Fruit fly (Drosophila melanogaster) whole organism, embryonic: ENCODE measurements around the gene cue.
A peak's percentile ranks its signal among the peaks of the same experiment; 100 is the strongest.

Experiments used
- Atf-2 ChIP-seq: fragments of 200-800 bp; sonication (Bioruptor generic); optimal IDR thresholded peaks from 2 replicates; lab custom pipeline; 2016; ENCODE audit warnings: missing biosample characterization, missing genetic modification characterization
- Blimp-1 ChIP-seq: fragments of 200-800 bp; sonication (Bioruptor generic); optimal IDR thresholded peaks from 3 replicates; lab custom pipeline; 2018; ENCODE audit warnings: missing biosample characterization, missing genetic modification characterization, mild to moderate bottlenecking, moderate library complexity, missing genetic modification reagents
- CG10147 ChIP-seq: fragments of 200-800 bp; sonication (Bioruptor generic); optimal IDR thresholded peaks from 2 replicates; lab custom pipeline; 2019; ENCODE audit warnings: missing biosample characterization, mild to moderate bottlenecking, missing genetic modification characterization, moderate library complexity
- CG10274 ChIP-seq: fragments of 200-800 bp; sonication (Bioruptor generic); optimal IDR thresholded peaks from 3 replicates; lab custom pipeline; 2017; ENCODE audit warnings: missing biosample characterization, mild to moderate bottlenecking, missing genetic modification characterization
- CG10959 ChIP-seq: fragments of 200-800 bp; sonication (Bioruptor generic); IDR thresholded peaks from 2 replicates; pipeline ENCODE4 v1.3.6; 2022; ENCODE audit warnings: missing biosample characterization, missing genetic modification characterization
- CG11085 ChIP-seq: fragments of 200-800 bp; sonication (Bioruptor generic); IDR thresholded peaks from 2 replicates; pipeline ENCODE4 v1.3.6; 2022; ENCODE audit warnings: missing biosample characterization, missing genetic modification characterization
- CG12219 ChIP-seq: fragments of 200-800 bp; sonication (Bioruptor generic); optimal IDR thresholded peaks from 3 replicates; lab custom pipeline; 2018; ENCODE audit warnings: missing biosample characterization, mild to moderate bottlenecking, missing genetic modification characterization
- CG12769 ChIP-seq: fragments of 200-800 bp; sonication (Bioruptor generic); optimal IDR thresholded peaks from 2 replicates; lab custom pipeline; 2019; ENCODE audit warnings: missing biosample characterization, mild to moderate bottlenecking, missing genetic modification characterization, moderate library complexity
- CG13296 ChIP-seq: fragments of 200-800 bp; sonication (Bioruptor generic); optimal IDR thresholded peaks from 3 replicates; lab custom pipeline; 2018; ENCODE audit warnings: missing biosample characterization, mild to moderate bottlenecking, missing genetic modification characterization
- CG17568 ChIP-seq: fragments of 200-800 bp; sonication (Bioruptor generic); optimal IDR thresholded peaks from 2 replicates; lab custom pipeline; 2018; ENCODE audit warnings: missing biosample characterization, mild to moderate bottlenecking, missing genetic modification characterization, moderate library complexity
- CG18599 ChIP-seq: fragments of 200-800 bp; sonication (Bioruptor generic); optimal IDR thresholded peaks from 3 replicates; lab custom pipeline; 2017; ENCODE audit warnings: missing biosample characterization, missing genetic modification characterization, mild to moderate bottlenecking, moderate library complexity, missing genetic modification reagents
- CG18764 ChIP-seq: fragments of 200-800 bp; sonication (Bioruptor generic); optimal IDR thresholded peaks from 3 replicates; lab custom pipeline; 2016; ENCODE audit warnings: missing biosample characterization, missing genetic modification characterization
- CG2678 ChIP-seq: fragments of 200-800 bp; sonication (Bioruptor generic); optimal IDR thresholded peaks from 3 replicates; lab custom pipeline; 2019; ENCODE audit warnings: missing biosample characterization, mild to moderate bottlenecking, missing genetic modification characterization, moderate library complexity
- CG32772 ChIP-seq: fragments of 200-800 bp; sonication (Bioruptor generic); IDR thresholded peaks from 2 replicates; pipeline ENCODE4 v1.3.6; 2022; ENCODE audit warnings: missing biosample characterization, missing genetic modification characterization
- CG7372 ChIP-seq: fragments of 200-800 bp; sonication (Bioruptor generic); IDR thresholded peaks from 2 replicates; pipeline ENCODE4 v1.3.6; 2022; ENCODE audit warnings: missing biosample characterization, missing genetic modification characterization
- CG7745 ChIP-seq: fragments of 200-800 bp; sonication (Bioruptor generic); optimal IDR thresholded peaks from 2 replicates; lab custom pipeline; 2018; ENCODE audit warnings: missing biosample characterization, mild to moderate bottlenecking, missing genetic modification characterization, moderate library complexity
- CG7987 ChIP-seq: fragments of 200-800 bp; sonication (Bioruptor generic); optimal IDR thresholded peaks from 2 replicates; lab custom pipeline; 2018; ENCODE audit warnings: missing biosample characterization, mild to moderate bottlenecking, missing genetic modification characterization, moderate library complexity
- CG8765 ChIP-seq: fragments of 200-800 bp; sonication (Bioruptor generic); IDR thresholded peaks from 2 replicates; pipeline ENCODE4 v1.3.6; 2022; ENCODE audit warnings: missing biosample characterization, missing genetic modification characterization
- CG8924 ChIP-seq: fragments of 200-800 bp; optimal IDR thresholded peaks from 3 replicates; lab custom pipeline; 2019; ENCODE audit warnings: missing biosample characterization, mild to moderate bottlenecking, missing genetic modification characterization, moderate library complexity
- CG8944 ChIP-seq: fragments of 200-800 bp; sonication (Bioruptor generic); optimal IDR thresholded peaks from 3 replicates; lab custom pipeline; 2016; ENCODE audit warnings: missing biosample characterization, missing genetic modification characterization
- CG9215 ChIP-seq: fragments of 200-800 bp; sonication (Bioruptor generic); IDR thresholded peaks from 2 replicates; pipeline ENCODE4 v1.3.6; 2022; ENCODE audit warnings: missing biosample characterization, missing genetic modification characterization
- Dfd ChIP-seq, 2 experiments: fragments of >200 bp; optimal IDR thresholded peaks; 2 replicates each; lab custom pipeline; 2017; ENCODE audit warnings: missing biosample characterization in 2 of 2, missing genetic modification characterization in 2 of 2
- HLHmδ ChIP-seq: fragments of 200-800 bp; sonication (Bioruptor generic); optimal IDR thresholded peaks from 2 replicates; lab custom pipeline; 2018; ENCODE audit warnings: missing biosample characterization, mild to moderate bottlenecking, missing genetic modification characterization, moderate library complexity
- HmgZ ChIP-seq: fragments of 200-800 bp; sonication (Bioruptor generic); optimal IDR thresholded peaks from 2 replicates; lab custom pipeline; 2018; ENCODE audit warnings: missing biosample characterization, mild to moderate bottlenecking, missing genetic modification characterization
- Med ChIP-seq: fragments of 200-800 bp; sonication (Bioruptor generic); peaks from one replicate; lab custom pipeline; 2016; ENCODE audit warnings: missing biosample characterization, missing genetic modification characterization, mild to moderate bottlenecking, inconsistent platforms, moderate library complexity
- Rx ChIP-seq: fragments of 200-800 bp; sonication (Bioruptor generic); IDR thresholded peaks from 2 replicates; pipeline ENCODE4 v1.3.6; 2022; ENCODE audit warnings: missing biosample characterization, missing genetic modification characterization
- Sin3A ChIP-seq: fragments of >200 bp; optimal IDR thresholded peaks from 2 replicates; lab custom pipeline; 2018
- Xbp1 ChIP-seq: fragments of 200-800 bp; sonication (Bioruptor generic); optimal IDR thresholded peaks from 3 replicates; lab custom pipeline; 2016; ENCODE audit warnings: missing biosample characterization, mild to moderate bottlenecking, missing genetic modification characterization
- YL-1 ChIP-seq: fragments of 200-800 bp; sonication (Bioruptor generic); optimal IDR thresholded peaks from 3 replicates; lab custom pipeline; 2017; ENCODE audit warnings: missing biosample characterization, mild to moderate bottlenecking, missing genetic modification characterization
- amos ChIP-seq: fragments of 200-800 bp; sonication (Bioruptor generic); IDR thresholded peaks from 2 replicates; pipeline ENCODE4 v1.3.6; 2022; ENCODE audit warnings: missing biosample characterization, missing genetic modification characterization; ENCODE audit not compliant: partially characterized antibody
- ash1 ChIP-seq: fragments of 200-800 bp; sonication (Bioruptor generic); optimal IDR thresholded peaks from 2 replicates; lab custom pipeline; 2018; ENCODE audit warnings: missing biosample characterization, mild to moderate bottlenecking, missing genetic modification characterization
- bcd ChIP-seq: fragments of 200-800 bp; sonication (Bioruptor generic); optimal IDR thresholded peaks from 2 replicates; lab custom pipeline; 2017; ENCODE audit warnings: missing biosample characterization, mild to moderate bottlenecking, missing genetic modification characterization
- cad ChIP-seq: fragments of >200 bp; optimal IDR thresholded peaks from 2 replicates; lab custom pipeline; 2017; ENCODE audit warnings: missing biosample characterization, missing genetic modification characterization
- chinmo ChIP-seq: fragments of 200-800 bp; sonication (Bioruptor generic); IDR thresholded peaks from 4 replicates; pipeline ENCODE4 v1.3.6; 2022; ENCODE audit warnings: missing biosample characterization, missing genetic modification characterization; ENCODE audit not compliant: partially characterized antibody
- corto ChIP-seq: fragments of 200-800 bp; sonication (Bioruptor generic); optimal IDR thresholded peaks from 2 replicates; lab custom pipeline; 2016; ENCODE audit warnings: missing biosample characterization, mild to moderate bottlenecking, missing genetic modification characterization, moderate library complexity
- crol ChIP-seq: fragments of 200-800 bp; sonication (Bioruptor generic); IDR thresholded peaks from 2 replicates; pipeline ENCODE4 v1.3.6; 2022; ENCODE audit warnings: missing biosample characterization, missing genetic modification characterization
- dati ChIP-seq: fragments of 200-800 bp; sonication (Bioruptor generic); IDR thresholded peaks from 2 replicates; pipeline ENCODE4 v1.3.6; 2022; ENCODE audit warnings: missing biosample characterization, missing genetic modification characterization
- dimm ChIP-seq: fragments of 200-800 bp; sonication (Bioruptor generic); IDR thresholded peaks from 2 replicates; pipeline ENCODE4 v1.3.6; 2022; ENCODE audit warnings: missing biosample characterization, missing genetic modification characterization
- disco-r ChIP-seq: fragments of 200-800 bp; sonication (Bioruptor generic); optimal IDR thresholded peaks from 2 replicates; lab custom pipeline; 2016; ENCODE audit warnings: missing biosample characterization, missing genetic modification characterization
- esg ChIP-seq: fragments of 200-800 bp; sonication (Bioruptor generic); conservative IDR thresholded peaks from 2 replicates; pipeline ENCODE4 v1.3.6; 2022; ENCODE audit warnings: missing biosample characterization, missing genetic modification characterization
- eyg ChIP-seq: fragments of 200-800 bp; sonication (Bioruptor generic); optimal IDR thresholded peaks from 3 replicates; lab custom pipeline; 2016; ENCODE audit warnings: missing biosample characterization, missing genetic modification characterization
- fru ChIP-seq: fragments of >200 bp; optimal IDR thresholded peaks from 2 replicates; lab custom pipeline; 2017
- gcm2 ChIP-seq: fragments of 200-800 bp; sonication (Bioruptor generic); optimal IDR thresholded peaks from 2 replicates; lab custom pipeline; 2016; ENCODE audit warnings: missing biosample characterization, missing genetic modification characterization
- gsb-n ChIP-seq: fragments of 200-800 bp; sonication (Bioruptor generic); optimal IDR thresholded peaks from 3 replicates; lab custom pipeline; 2018; ENCODE audit warnings: missing biosample characterization, mild to moderate bottlenecking, missing genetic modification characterization
- inv ChIP-seq: fragments of 200-800 bp; sonication (Bioruptor generic); IDR thresholded peaks from 2 replicates; pipeline ENCODE4 v1.3.6; 2022; ENCODE audit warnings: missing biosample characterization, missing genetic modification characterization; ENCODE audit not compliant: partially characterized antibody
- lmd ChIP-seq: fragments of 200-800 bp; sonication (Bioruptor generic); IDR thresholded peaks from 2 replicates; pipeline ENCODE4 v1.3.6; 2022; ENCODE audit warnings: missing biosample characterization, missing genetic modification characterization
- tgo ChIP-seq: fragments of 200-800 bp; sonication (Bioruptor generic); IDR thresholded peaks from 3 replicates; pipeline ENCODE4 v1.3.6; 2022; ENCODE audit warnings: missing biosample characterization, missing genetic modification characterization
- tin ChIP-seq: fragments of 200-800 bp; sonication (Bioruptor generic); optimal IDR thresholded peaks from 3 replicates; lab custom pipeline; 2016; ENCODE audit warnings: missing biosample characterization, missing genetic modification characterization
- tll ChIP-seq, 2 experiments: fragments of 200-800 bp in 1 of 2; fragments of >200 bp in 1 of 2; sonication (Bioruptor generic) in 1 of 2; optimal IDR thresholded peaks; 2 replicates each; lab custom pipeline; 2017 to 2019; ENCODE audit warnings: missing biosample characterization in 2 of 2, missing genetic modification characterization in 2 of 2, mild to moderate bottlenecking in 1 of 2, moderate library complexity in 1 of 2
- ttk ChIP-seq: fragments of 200-800 bp; sonication (Bioruptor generic); IDR thresholded peaks from 2 replicates; pipeline ENCODE4 v2.1.2; 2022; ENCODE audit warnings: missing biosample characterization, missing genetic modification characterization

cue gene

DNA sequence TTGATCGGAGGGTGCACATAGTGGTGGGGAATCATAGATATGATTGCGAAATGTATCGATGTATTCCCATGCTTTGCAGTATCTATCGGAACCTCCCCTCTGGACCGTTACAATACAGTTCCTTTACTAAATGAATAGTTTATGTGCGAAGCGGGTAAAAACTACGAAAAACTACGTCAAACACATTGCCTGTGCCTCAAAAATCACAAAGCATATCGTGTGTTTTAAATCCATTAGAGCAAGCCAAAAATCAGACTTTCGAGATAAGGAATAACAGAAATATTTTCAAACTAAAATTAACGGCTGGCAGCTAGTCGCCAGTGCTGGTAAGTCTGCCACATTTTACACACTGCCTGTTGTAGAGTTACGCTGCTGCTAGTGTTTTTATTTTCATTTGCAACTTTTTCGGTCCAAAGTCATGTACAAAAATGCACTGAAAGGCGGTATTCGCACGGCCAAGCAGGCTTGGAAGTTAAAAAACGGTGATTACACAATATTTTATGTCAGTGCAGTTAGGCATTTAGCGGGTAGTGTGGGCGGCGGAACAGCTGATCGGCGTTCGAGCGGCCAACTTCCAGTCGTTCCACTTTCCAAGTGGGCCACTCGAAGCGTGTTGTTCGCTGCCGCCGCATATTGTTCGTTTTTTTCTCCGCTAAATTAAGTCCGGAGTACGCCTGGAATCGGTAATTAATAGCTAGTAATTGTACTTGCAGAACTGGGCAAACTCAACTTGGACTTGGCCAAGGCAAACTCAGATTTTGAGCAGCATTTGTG, 390 bp upstream of the cue start (continued):
- TF ChIP-seq CG9215 (GFP tag; lab: Robert Waterston, UW) (peak; percentile 25; the same call in 1 of the 2 replicates), gsb-n (no peak), Atf-2 (GFP tag; lab: Kevin White, UChicago) (peak; percentile 56), Med (GFP tag; lab: Kevin White, UChicago) (peak; percentile 96), amos (GFP tag; lab: Robert Waterston, UW) (peak; percentile 83), CG10959 (no peak), CG8924 (no peak), inv (GFP tag; lab: Robert Waterston, UW) (peak; percentile 69), CG8765 (GFP tag; lab: Robert Waterston, UW) (no peak), CG8944 (GFP tag; lab: Kevin White, UChicago) (peak; percentile 66), Blimp-1 (GFP tag; lab: Kevin White, UChicago) (no peak), CG7987 (GFP tag; lab: Kevin White, UChicago) (no peak), Dfd (GFP tag; optimal IDR thresholded peaks at IDR 0.05; lab: Kevin White, UChicago) (no peak), ash1 (GFP tag; lab: Kevin White, UChicago) (no peak), HLHmδ (no peak), lmd (peak; percentile 40; the same call in 1 of the 2 replicates), Xbp1 (peak; percentile 74), CG10147 (GFP tag; lab: Kevin White, UChicago) (no peak), dati (GFP tag; lab: Robert Waterston, UW) (no peak), CG17568 (GFP tag; lab: Kevin White, UChicago) (no peak), tin (GFP tag; lab: Kevin White, UChicago) (peak; percentile 54), corto (peak; percentile 42), disco-r (no peak), CG11085 (GFP tag; lab: Robert Waterston, UW) (no peak), CG2678 (no peak), ttk (GFP tag; lab: Robert Waterston, UW) (no peak), CG18599 (GFP tag; lab: Kevin White, UChicago) (no peak), CG12219 (GFP tag; lab: Kevin White, UChicago) (no peak), esg (GFP tag; lab: Robert Waterston, UW) (peak; percentile 58), Sin3A (lab: Kevin White, UChicago) (peak; percentile 96), fru (no peak), chinmo (GFP tag; lab: Robert Waterston, UW) (peak; percentile 77; the same call in 3 of the 4 replicates), CG10274 (peak; percentile 73), crol (peak; percentile 31; the same call in 1 of the 2 replicates), bcd (GFP tag; lab: Kevin White, UChicago) (peak; percentile 40), YL-1 (GFP tag; lab: Kevin White, UChicago) (peak; percentile 43), CG12769 (no peak), gcm2 (GFP tag; lab: Kevin White, UChicago) (no peak), CG7372 (GFP tag; lab: Robert Waterston, UW) (no peak), tgo (GFP tag; lab: Robert Waterston, UW) (peak; percentile 55), tll (GFP tag; optimal IDR thresholded peaks at IDR 0.05; lab: Kevin White, UChicago) (peak; percentile 19 to 62), CG32772 (0 out of 2 replicates have a peak, but pooled peaks have one; percentile 43), CG7745 (no peak), dimm (no peak), Rx (GFP tag; lab: Robert Waterston, UW) (peak; percentile 35; the same call in 1 of the 2 replicates), eyg (no peak), CG18764 (GFP tag; lab: Kevin White, UChicago) (no peak), HmgZ (tag; lab: Kevin White, UChicago) (peak; percentile 36), cad (GFP tag; lab: Kevin White, UChicago) (no peak), CG13296 (no peak)
